Worm (Caenorhabditis elegans): Measurements from ENCODE around the gene sav-1.

ce11 chrX:2303253-2303652 is 16.3 kb upstream of the sav-1 start:
- TF ChIP-seq nhr-11 (tag; optimal IDR thresholded peaks at IDR 0.05): no peak
- TF ChIP-seq fkh-10 (GFP tag; optimal IDR thresholded peaks at IDR 0.05): no peak
- TF ChIP-seq pqm-1 (tag; optimal IDR thresholded peaks at IDR 0.05): no peak
- no peak for TF ChIP-seq sup-37 (GFP tag; optimal IDR thresholded peaks at IDR 0.05)
- TF ChIP-seq fos-1 (tag; optimal IDR thresholded peaks at IDR 0.05): no peak

Measured in whole organism, L1 larva.